Fruit fly (Drosophila melanogaster) whole organism, embryonic: ENCODE data around the gene chb.

ENCODE experiments used
- B-H1 ChIP-seq: fragments of 200-800 bp; sonication (Bioruptor generic); IDR thresholded peaks from 3 replicates; pipeline ENCODE4 v1.3.6; 2022; ENCODE audit warnings: missing biosample characterization, missing genetic modification characterization
- CG1832 ChIP-seq: fragments of 200-800 bp; sonication (Bioruptor generic); optimal IDR thresholded peaks from 2 replicates; lab custom pipeline; 2017; ENCODE audit warnings: missing biosample characterization, mild to moderate bottlenecking, missing genetic modification characterization, inconsistent platforms
- dimm ChIP-seq: fragments of 200-800 bp; sonication (Bioruptor generic); IDR thresholded peaks from 2 replicates; pipeline ENCODE4 v1.3.6; 2022; ENCODE audit warnings: missing biosample characterization, missing genetic modification characterization

- no peak for TF ChIP-seq CG1832 (GFP tag; lab: Kevin White, UChicago)
- TF ChIP-seq dimm (GFP tag; lab: Robert Waterston, UW): no peak
- no peak for TF ChIP-seq B-H1 (GFP tag; lab: Robert Waterston, UW)
Measured at dm6 chr3L:21196563-21196962, 23.9 kb downstream of the chb start, which contains the start of the genes Targ3 and park.
